Worm (Caenorhabditis elegans) whole organism, L4 larva: ENCODE results near the gene snpc-1.3.

Experiments used
- lsy-2 ChIP-seq, 2 experiments: fragments of 150-350 bp in 1 of 2; sonication (generic microtip) in 1 of 2; optimal IDR thresholded peaks; 2 replicates each; lab custom pipeline; 2014 to 2017; ENCODE audit warnings: missing biosample characterization in 2 of 2, missing genetic modification characterization in 2 of 2
- snpc-4 ChIP-seq: fragments of 150-350 bp; optimal IDR thresholded peaks from 2 replicates; lab custom pipeline; 2014; ENCODE audit warnings: missing biosample characterization, missing genetic modification characterization

- TF ChIP-seq snpc-4 (tag; lab: Kevin White, UChicago) (no peak), lsy-2 (tag; optimal IDR thresholded peaks at IDR 0.05; lab: Kevin White, UChicago) (no peak)
Measured at ce11 chrV:5454955-5455354, 16.0 kb upstream of the snpc-1.3 start.
